Worm (Caenorhabditis elegans) whole organism, L4 larva: ENCODE results near the gene sra-1.

Source experiments
- F49E8.2 ChIP-seq: sonication (generic microtip); optimal IDR thresholded peaks from 2 replicates; lab custom pipeline; 2016; ENCODE audit warnings: missing compliant biosample characterization, mild to moderate bottlenecking, missing genetic modification characterization, borderline replicate concordance
- T26A8.4 ChIP-seq: fragments of 200-800 bp; sonication (Bioruptor generic); IDR thresholded peaks from 2 replicates; pipeline ENCODE4 v1.3.6; 2022; ENCODE audit warnings: missing genetic modification characterization, missing compliant biosample characterization
- Y105C5A.15 ChIP-seq: fragments of 200-800 bp; sonication (Bioruptor generic); IDR thresholded peaks from 2 replicates; pipeline ENCODE4 v1.3.6; 2022; ENCODE audit warnings: missing genetic modification characterization, missing compliant biosample characterization
- Y75B8A.6 ChIP-seq: fragments of 200-800 bp; sonication (Bioruptor generic); IDR thresholded peaks from 2 replicates; pipeline ENCODE4 v1.3.6; 2022; ENCODE audit warnings: missing genetic modification reagents, missing genetic modification characterization, missing compliant biosample characterization
- ZK337.2 ChIP-seq: fragments of 200-800 bp; sonication (Bioruptor generic); IDR thresholded peaks from 2 replicates; pipeline ENCODE4 v1.3.6; 2022; ENCODE audit warnings: missing genetic modification reagents, missing genetic modification characterization, missing compliant biosample characterization
- ZK546.5 ChIP-seq, 2 experiments: sonication (generic microtip); optimal IDR thresholded peaks; 2 replicates each; lab custom pipeline; 2017; ENCODE audit warnings: missing biosample characterization in 2 of 2, missing genetic modification characterization in 2 of 2
- aha-1 ChIP-seq: fragments of 150-350 bp; peaks from one replicate; lab custom pipeline; 2014; ENCODE audit warnings: missing biosample characterization, missing genetic modification characterization
- attf-4 ChIP-seq: sonication (generic microtip); optimal IDR thresholded peaks from 3 replicates; lab custom pipeline; 2017; ENCODE audit warnings: missing biosample characterization, missing genetic modification characterization
- ceh-28 ChIP-seq: fragments of 150-350 bp; optimal IDR thresholded peaks from 2 replicates; lab custom pipeline; 2014; ENCODE audit warnings: missing biosample characterization, missing genetic modification reagents, missing genetic modification characterization
- ceh-32 ChIP-seq: sonication (generic microtip); optimal IDR thresholded peaks from 2 replicates; lab custom pipeline; 2016; ENCODE audit warnings: mild to moderate bottlenecking, missing genetic modification characterization, missing compliant biosample characterization; ENCODE audit not compliant: poor library complexity
- ceh-62 ChIP-seq: sonication (generic microtip); optimal IDR thresholded peaks from 2 replicates; lab custom pipeline; 2017; ENCODE audit warnings: missing biosample characterization, missing genetic modification characterization
- ctbp-1 ChIP-seq: fragments of 200-800 bp; sonication (Bioruptor generic); IDR thresholded peaks from 2 replicates; pipeline ENCODE4 v1.3.6; 2022; ENCODE audit warnings: missing genetic modification reagents, missing genetic modification characterization, missing compliant biosample characterization
- daf-8 ChIP-seq: fragments of 200-800 bp; sonication (Bioruptor generic); IDR thresholded peaks from 2 replicates; pipeline ENCODE4 v1.3.6; 2022; ENCODE audit warnings: missing genetic modification characterization, missing compliant biosample characterization
- dmd-6 ChIP-seq: fragments of 200-800 bp; sonication (Bioruptor generic); IDR thresholded peaks from 2 replicates; pipeline ENCODE4 v1.3.6; 2022; ENCODE audit warnings: missing genetic modification reagents, missing genetic modification characterization, missing compliant biosample characterization
- dpl-1 ChIP-seq: fragments of 150-350 bp; optimal IDR thresholded peaks from 2 replicates; lab custom pipeline; 2014; ENCODE audit warnings: missing biosample characterization, missing genetic modification reagents, missing genetic modification characterization
- egl-43 ChIP-seq: fragments of 200-800 bp; sonication (Bioruptor generic); IDR thresholded peaks from 2 replicates; pipeline ENCODE4 v1.3.6; 2022; ENCODE audit warnings: missing genetic modification reagents, missing genetic modification characterization, missing compliant biosample characterization
- fos-1 ChIP-seq: fragments of 150-350 bp; optimal IDR thresholded peaks from 2 replicates; lab custom pipeline; 2014; ENCODE audit warnings: missing biosample characterization, missing genetic modification characterization
- gei-8 ChIP-seq: fragments of 200-800 bp; sonication (Bioruptor generic); optimal IDR thresholded peaks from 2 replicates; lab custom pipeline; 2018; ENCODE audit warnings: mild to moderate bottlenecking, missing genetic modification characterization, missing compliant biosample characterization
- lin-38 ChIP-seq: fragments of 200-800 bp; sonication (Bioruptor generic); IDR thresholded peaks from 2 replicates; pipeline ENCODE4 v1.3.6; 2022; ENCODE audit warnings: missing genetic modification reagents, missing genetic modification characterization, missing compliant biosample characterization
- lin-39 ChIP-seq: fragments of 150-350 bp; optimal IDR thresholded peaks from 2 replicates; lab custom pipeline; 2014; ENCODE audit warnings: missing biosample characterization, missing genetic modification reagents, missing genetic modification characterization
- lir-3 ChIP-seq: sonication (generic microtip); optimal IDR thresholded peaks from 2 replicates; lab custom pipeline; 2016; ENCODE audit warnings: mild to moderate bottlenecking, missing genetic modification characterization, missing compliant biosample characterization
- lsy-2 ChIP-seq, 2 experiments: fragments of 150-350 bp in 1 of 2; sonication (generic microtip) in 1 of 2; optimal IDR thresholded peaks; 2 replicates each; lab custom pipeline; 2014 to 2017; ENCODE audit warnings: missing biosample characterization in 2 of 2, missing genetic modification characterization in 2 of 2
- madf-9 ChIP-seq: fragments of 200-800 bp; sonication (Bioruptor generic); conservative IDR thresholded peaks from 2 replicates; pipeline ENCODE4 v1.3.6; 2022; ENCODE audit warnings: missing genetic modification reagents, missing genetic modification characterization, missing compliant biosample characterization
- mep-1 ChIP-seq: fragments of 150-350 bp; sonication (generic microtip); optimal IDR thresholded peaks from 3 replicates; lab custom pipeline; 2014; ENCODE audit warnings: missing biosample characterization, missing genetic modification characterization
- mxl-2 ChIP-seq: fragments of 200-800 bp; sonication (Bioruptor generic); conservative IDR thresholded peaks from 2 replicates; pipeline ENCODE4 v1.3.6; 2022; ENCODE audit warnings: missing genetic modification reagents, missing genetic modification characterization, missing compliant biosample characterization
- nhr-48 ChIP-seq: sonication (generic microtip); optimal IDR thresholded peaks from 2 replicates; lab custom pipeline; 2016; ENCODE audit warnings: mild to moderate bottlenecking, missing genetic modification characterization, missing compliant biosample characterization
- nhr-77 ChIP-seq: fragments of 150-350 bp; optimal IDR thresholded peaks from 2 replicates; lab custom pipeline; 2014; ENCODE audit warnings: missing biosample characterization, missing genetic modification characterization
- pha-4 ChIP-seq, 2 experiments: fragments of 150-350 bp in 1 of 2; fragments of 200-800 bp in 1 of 2; sonication (Bioruptor generic) in 1 of 2; IDR thresholded peaks in 1 of 2; optimal IDR thresholded peaks in 1 of 2; 2 replicates each; pipeline versions ENCODE4 v1.3.6 to Lab custom; 2014 to 2022; ENCODE audit warnings: missing genetic modification characterization in 2 of 2, missing genetic modification reagents in 2 of 2, missing biosample characterization in 1 of 2, missing compliant biosample characterization in 1 of 2
- pqm-1 ChIP-seq: sonication (generic microtip); optimal IDR thresholded peaks from 2 replicates; lab custom pipeline; 2017; ENCODE audit warnings: missing biosample characterization, missing genetic modification characterization
- rbr-2 ChIP-seq: sonication (generic microtip); optimal IDR thresholded peaks from 2 replicates; lab custom pipeline; 2016; ENCODE audit warnings: missing genotype, missing genetic modification characterization, missing compliant biosample characterization
- set-16 ChIP-seq: fragments of 200-800 bp; sonication (Bioruptor generic); IDR thresholded peaks from 2 replicates; pipeline ENCODE4 v1.3.6; 2022; ENCODE audit warnings: missing genetic modification reagents, missing genetic modification characterization, missing compliant biosample characterization
- spr-3 ChIP-seq: fragments of 200-800 bp; sonication (Bioruptor generic); optimal IDR thresholded peaks from 2 replicates; lab custom pipeline; 2018; ENCODE audit warnings: mild to moderate bottlenecking, missing genetic modification characterization, missing compliant biosample characterization
- tag-97 ChIP-seq: fragments of 200-800 bp; sonication (Bioruptor generic); IDR thresholded peaks from 2 replicates; pipeline ENCODE4 v1.3.6; 2022; ENCODE audit warnings: missing genetic modification characterization, missing compliant biosample characterization
- tra-1 ChIP-seq: fragments of 200-800 bp; sonication (Bioruptor generic); IDR thresholded peaks from 2 replicates; pipeline ENCODE4 v1.3.6; 2022; ENCODE audit warnings: missing genetic modification reagents, missing genetic modification characterization, missing compliant biosample characterization
- unc-39 ChIP-seq: sonication (generic microtip); optimal IDR thresholded peaks from 2 replicates; lab custom pipeline; 2017; ENCODE audit warnings: missing biosample characterization, missing genetic modification characterization
- vab-7 ChIP-seq: fragments of 200-800 bp; sonication (Bioruptor generic); IDR thresholded peaks from 2 replicates; pipeline ENCODE4 v1.3.6; 2022; ENCODE audit warnings: missing genetic modification reagents, missing genetic modification characterization, missing compliant biosample characterization
- zip-2 ChIP-seq: fragments of 150-350 bp; optimal IDR thresholded peaks from 2 replicates; lab custom pipeline; 2014; ENCODE audit warnings: missing biosample characterization, missing genetic modification characterization
- ztf-11 ChIP-seq: fragments of 150-350 bp; optimal IDR thresholded peaks from 2 replicates; lab custom pipeline; 2014; ENCODE audit warnings: missing biosample characterization, missing genetic modification characterization
- ztf-7 ChIP-seq: fragments of 150-350 bp; optimal IDR thresholded peaks from 2 replicates; lab custom pipeline; 2014; ENCODE audit warnings: missing biosample characterization, missing genetic modification characterization

Gene sra-1

ce11 chrII:9542785-9543184, 21.3 kb upstream of the sra-1 start, which contains the start of gene sra-4:
Gene sra-4 (minus strand): TSS chrII:9542885.
- TF ChIP-seq nhr-77 (tag; lab: Kevin White, UChicago), result no peak
- no peak for TF ChIP-seq tra-1
- no peak for TF ChIP-seq T26A8.4 (GFP tag; lab: Robert Waterston, UW)
- TF ChIP-seq ceh-28 (tag; lab: Kevin White, UChicago), result no peak
- TF ChIP-seq egl-43 (GFP tag; lab: Robert Waterston, UW), result no peak
- TF ChIP-seq daf-8 (GFP tag; lab: Robert Waterston, UW), result no peak
- no peak for TF ChIP-seq unc-39
- no peak for TF ChIP-seq ztf-11 (tag; lab: Kevin White, UChicago)
- no peak for TF ChIP-seq Y75B8A.6 (GFP tag; lab: Robert Waterston, UW)
- no peak for TF ChIP-seq set-16 (GFP tag; lab: Robert Waterston, UW)
- TF ChIP-seq ztf-7, result no peak
- no peak for TF ChIP-seq dmd-6 (GFP tag; lab: Robert Waterston, UW)
- TF ChIP-seq lsy-2 (tag; optimal IDR thresholded peaks at IDR 0.05; lab: Kevin White, UChicago), result no peak
- TF ChIP-seq lin-38 (GFP tag; lab: Robert Waterston, UW), result no peak

ce11 chrII:9540723-9541122, 19.3 kb upstream of the sra-1 start, which contains the start of gene sra-3:
Gene sra-3 (minus strand): TSS chrII:9540823.
- TF ChIP-seq ctbp-1 (GFP tag; lab: Robert Waterston, UW) (no peak), attf-4 (tag; lab: Kevin White, UChicago) (no peak), lin-39 (no peak), fos-1 (no peak), nhr-77 (tag; lab: Kevin White, UChicago) (no peak), pha-4 (GFP tag; IDR thresholded peaks at IDR 0.05; lab: Robert Waterston, UW) (no peak), pha-4 (tag; optimal IDR thresholded peaks at IDR 0.05; lab: Kevin White, UChicago) (no peak), F49E8.2 (no peak)

- TF ChIP-seq madf-9 (GFP tag; lab: Robert Waterston, UW), result no peak
- no peak for TF ChIP-seq zip-2 (tag; lab: Kevin White, UChicago)
- no peak for TF ChIP-seq mxl-2 (GFP tag; lab: Robert Waterston, UW)
- no peak for TF ChIP-seq dpl-1
- no peak for TF ChIP-seq ZK337.2 (GFP tag; lab: Robert Waterston, UW)
- TF ChIP-seq fos-1, result no peak
- TF ChIP-seq ceh-32 (tag; lab: Kevin White, UChicago), result no peak
- no peak for TF ChIP-seq mep-1 (tag; lab: Kevin White, UChicago)
- TF ChIP-seq nhr-48, result no peak
- TF ChIP-seq ZK546.5 (tag; optimal IDR thresholded peaks at IDR 0.05; lab: Kevin White, UChicago), result no peak
- TF ChIP-seq rbr-2 (tag; lab: Kevin White, UChicago), result no peak
- no peak for TF ChIP-seq Y105C5A.15 (GFP tag; lab: Robert Waterston, UW)
- no peak for TF ChIP-seq lir-3 (tag; lab: Kevin White, UChicago)
- TF ChIP-seq gei-8 (GFP tag; lab: Kevin White, UChicago), result no peak
- no peak for TF ChIP-seq ceh-62
- TF ChIP-seq spr-3 (GFP tag; lab: Kevin White, UChicago), result no peak
- no peak for TF ChIP-seq pqm-1
- TF ChIP-seq vab-7, result no peak
Observed at ce11 chrII:9537429-9537828, 16.0 kb upstream of the sra-1 start, which contains the start of gene sra-8. Gene sra-8 (plus strand): TSS chrII:9537729.

- TF ChIP-seq tag-97 (GFP tag; lab: Robert Waterston, UW) (no peak), aha-1 (tag; lab: Kevin White, UChicago) (peak; percentile 52)
Observed at ce11 chrII:9532011-9532410, 10.5 kb upstream of the sra-1 start, which contains the start of gene sra-9. Gene sra-9 (plus strand): TSS chrII:9532311.
